Worm (Caenorhabditis elegans): ENCODE data around the gene sluh-7.
A peak's percentile ranks its signal among the peaks of the same experiment; 100 is the strongest.

The sluh-7 gene

DNA sequence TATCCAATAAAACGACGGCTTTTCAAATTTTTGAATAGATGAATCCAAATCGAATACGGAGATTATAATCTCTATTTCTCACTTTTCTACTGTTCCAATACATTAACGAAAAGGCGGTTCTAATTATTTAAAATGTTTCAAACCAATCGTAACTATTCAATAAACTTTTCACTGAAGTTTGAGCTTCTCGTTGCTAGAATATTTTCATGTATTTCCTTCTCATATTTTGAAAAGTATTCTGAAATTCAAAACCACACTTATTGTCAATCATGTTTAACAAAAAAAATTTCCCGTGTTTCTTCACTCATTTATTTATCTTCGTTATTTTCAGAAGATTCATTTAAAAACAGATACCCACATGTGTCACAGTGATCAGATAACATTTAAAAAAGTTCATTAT lies 47.2 kb upstream of the sluh-7 start, which contains the start of gene F15H10.8:
F15H10.8 (minus strand) TSS at position 101 of the 400 bp plus-strand sequence.
- TF ChIP-seq hlh-15 (tag; optimal IDR thresholded peaks at IDR 0.05) (no peak), F13H6.1 (tag; optimal IDR thresholded peaks at IDR 0.05) (no peak), madf-2 (tag; optimal IDR thresholded peaks at IDR 0.05) (no peak), ceh-2 (tag; optimal IDR thresholded peaks at IDR 0.05) (no peak), syd-9 (tag; optimal IDR thresholded peaks at IDR 0.05) (no peak), ceh-24 (tag; optimal IDR thresholded peaks at IDR 0.05) (no peak), T23F11.4 (GFP tag; optimal IDR thresholded peaks at IDR 0.05) (no peak), eyg-1 (tag; optimal IDR thresholded peaks at IDR 0.05) (no peak), ttx-3 (tag; optimal IDR thresholded peaks at IDR 0.05) (no peak), odd-2 (tag; optimal IDR thresholded peaks at IDR 0.05) (no peak), hlh-8 (tag; optimal IDR thresholded peaks at IDR 0.05) (no peak), fkh-10 (GFP tag; optimal IDR thresholded peaks at IDR 0.05) (no peak), gmeb-2 (tag; optimal IDR thresholded peaks at IDR 0.05) (no peak), che-1 (tag; optimal IDR thresholded peaks at IDR 0.05) (no peak), ceh-18 (tag; optimal IDR thresholded peaks at IDR 0.05) (no peak), sox-4 (tag; optimal IDR thresholded peaks at IDR 0.05) (no peak), ceh-9 (tag; optimal IDR thresholded peaks at IDR 0.05) (no peak)

DNA sequence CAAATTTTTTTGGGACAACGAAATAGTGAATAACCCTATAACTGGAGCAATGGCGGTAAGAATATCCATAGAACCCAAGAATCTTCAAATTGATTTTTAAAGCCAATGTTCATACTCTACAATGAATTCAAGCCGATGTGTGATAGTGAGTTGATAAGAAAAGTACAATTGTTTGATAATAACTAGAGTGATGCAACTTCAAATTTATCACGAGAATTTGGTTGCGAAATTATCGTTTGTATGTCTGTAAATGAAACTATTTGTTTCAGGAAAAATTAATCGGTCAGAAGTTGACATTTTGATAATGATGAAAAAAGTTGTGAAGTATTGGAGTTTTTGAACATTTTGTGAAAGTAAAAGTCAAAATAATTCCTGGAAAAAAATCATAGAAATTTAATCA lies 43.7 kb upstream of the sluh-7 start:
- no peak for TF ChIP-seq hlh-8 (tag; optimal IDR thresholded peaks at IDR 0.05)
- peak; percentile 77 for TF ChIP-seq elt-2 (tag; optimal IDR thresholded peaks at IDR 0.05)

DNA sequence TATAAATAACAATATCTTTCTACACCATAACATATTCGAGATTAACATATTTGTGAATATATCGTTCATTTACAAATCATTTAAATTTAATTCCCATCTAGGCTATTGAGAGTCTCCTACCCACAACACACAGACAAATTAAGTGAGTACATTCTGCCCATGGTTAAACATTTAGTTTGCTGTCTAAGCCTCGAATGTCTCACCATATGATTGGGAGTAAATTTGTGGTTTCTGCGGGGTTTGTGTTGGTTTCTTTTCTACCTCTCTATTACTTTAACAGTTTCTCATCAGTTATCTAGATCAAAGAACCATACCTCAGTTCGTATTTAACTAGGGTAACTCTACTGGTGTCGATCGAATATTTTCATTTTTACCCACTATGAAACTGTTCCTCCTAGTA lies 42.8 kb upstream of the sluh-7 start, which contains the start of gene ugt-2:
ugt-2 (plus strand) TSS at position 371 of the 400 bp plus-strand sequence.
- TF ChIP-seq hlh-30 (tag; optimal IDR thresholded peaks at IDR 0.05; ENCODE audit: insufficient read depth), result no peak
- TF ChIP-seq ceh-31 (tag; optimal IDR thresholded peaks at IDR 0.05), result no peak
- no peak for TF ChIP-seq fkh-10 (GFP tag; optimal IDR thresholded peaks at IDR 0.05)
- no peak for TF ChIP-seq odd-2 (tag; optimal IDR thresholded peaks at IDR 0.05)
- no peak for TF ChIP-seq ceh-19 (GFP tag; optimal IDR thresholded peaks at IDR 0.05)
- TF ChIP-seq sdc-2 (tag; optimal IDR thresholded peaks at IDR 0.05), result no peak
- no peak for TF ChIP-seq ceh-24 (tag; optimal IDR thresholded peaks at IDR 0.05)
- TF ChIP-seq syd-9 (tag; optimal IDR thresholded peaks at IDR 0.05), result no peak

DNA sequence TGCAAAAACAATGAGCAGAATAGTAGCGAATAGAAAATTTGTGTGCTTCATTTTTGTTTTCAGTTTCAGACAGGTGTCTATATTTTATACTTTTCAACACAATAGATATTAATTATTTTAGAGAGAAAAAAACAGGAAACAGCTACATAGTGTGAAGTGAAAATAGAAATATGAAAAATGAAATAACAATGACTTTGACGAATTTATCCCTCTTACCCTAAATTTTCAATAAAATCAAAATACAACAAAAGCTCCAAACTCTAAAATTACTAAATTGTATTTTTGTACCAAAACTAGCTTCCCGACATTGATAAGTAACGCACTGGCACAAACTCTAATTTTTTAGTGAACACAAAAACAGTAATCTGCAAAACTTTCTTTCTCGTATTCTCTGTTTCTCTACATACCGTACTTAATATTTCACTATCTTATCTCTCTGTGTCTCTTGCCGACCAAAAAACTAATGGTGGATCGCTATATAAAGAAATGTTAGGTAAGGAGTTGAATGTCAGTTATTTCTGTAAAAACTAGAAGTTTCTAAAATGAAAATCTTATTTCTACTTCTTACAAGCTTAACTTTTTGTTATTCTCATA lies 39.6 kb upstream of the sluh-7 start, which contains the start of the genes col-151 and ugt-1:
col-151 (minus strand) TSS at position 51 of the 594 bp plus-strand sequence.
ugt-1 (plus strand) TSS at position 491 of the 594 bp plus-strand sequence.
- TF ChIP-seq ceh-22 (tag; optimal IDR thresholded peaks at IDR 0.05) (no peak), F13H6.1 (tag; optimal IDR thresholded peaks at IDR 0.05) (no peak), nhr-11 (tag; optimal IDR thresholded peaks at IDR 0.05) (no peak), Y22D7AL.16 (tag; optimal IDR thresholded peaks at IDR 0.05) (no peak), ceh-48 (tag; optimal IDR thresholded peaks at IDR 0.05) (no peak), hlh-15 (tag; optimal IDR thresholded peaks at IDR 0.05) (no peak), rnt-1 (tag; optimal IDR thresholded peaks at IDR 0.05) (no peak), ceh-45 (GFP tag; IDR thresholded peaks at IDR 0.05) (no peak), lim-6 (tag; optimal IDR thresholded peaks at IDR 0.05) (no peak), unc-86 (tag; optimal IDR thresholded peaks at IDR 0.05) (no peak), C38D4.7 (GFP tag; optimal IDR thresholded peaks at IDR 0.05) (no peak), T23F11.4 (GFP tag; optimal IDR thresholded peaks at IDR 0.05) (no peak), eyg-1 (tag; optimal IDR thresholded peaks at IDR 0.05) (no peak), ceh-9 (tag; optimal IDR thresholded peaks at IDR 0.05) (no peak), sdc-2 (tag; optimal IDR thresholded peaks at IDR 0.05) (no peak), madf-2 (tag; optimal IDR thresholded peaks at IDR 0.05) (no peak), pros-1 (tag; optimal IDR thresholded peaks at IDR 0.05) (no peak)

DNA sequence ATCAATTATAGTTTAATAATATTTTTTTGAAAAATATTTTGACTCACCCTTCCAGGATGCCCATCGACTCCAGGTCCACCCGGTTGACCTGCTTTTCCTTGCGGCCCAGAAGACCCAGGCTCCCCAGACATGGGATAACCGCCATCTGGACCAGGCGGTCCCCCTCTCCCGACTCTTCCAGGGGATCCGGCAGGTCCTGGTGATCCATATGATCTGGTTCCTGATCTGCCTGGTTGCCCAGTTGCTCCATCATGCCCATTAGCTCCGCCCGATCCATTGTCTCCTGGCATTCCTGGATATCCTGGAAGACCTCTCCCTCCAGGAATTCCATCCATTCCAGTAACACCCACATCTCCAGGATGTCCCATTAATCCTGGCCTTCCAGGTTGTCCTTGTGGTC lies 38.1 kb upstream of the sluh-7 start:
- TF ChIP-seq nhr-232 (tag; optimal IDR thresholded peaks at IDR 0.05) (no peak), rnt-1 (tag; optimal IDR thresholded peaks at IDR 0.05) (no peak), pha-4 (tag; optimal IDR thresholded peaks at IDR 0.05) (no peak), mec-3 (tag; optimal IDR thresholded peaks at IDR 0.05; ENCODE audit: borderline replicate concordance) (no peak), hlh-6 (tag; optimal IDR thresholded peaks at IDR 0.05) (no peak), Y22D7AL.16 (tag; optimal IDR thresholded peaks at IDR 0.05) (no peak), tbx-7 (tag; optimal IDR thresholded peaks at IDR 0.05) (no peak), che-1 (tag; optimal IDR thresholded peaks at IDR 0.05) (no peak), hlh-15 (tag; optimal IDR thresholded peaks at IDR 0.05) (no peak), ttx-3 (tag; optimal IDR thresholded peaks at IDR 0.05) (no peak), unc-55 (GFP tag; optimal IDR thresholded peaks at IDR 0.05) (no peak), zip-5 (tag; optimal IDR thresholded peaks at IDR 0.05) (no peak), ref-2 (tag; optimal IDR thresholded peaks at IDR 0.05) (no peak), pqm-1 (tag; optimal IDR thresholded peaks at IDR 0.05) (no peak), pha-2 (tag; optimal IDR thresholded peaks at IDR 0.05) (no peak), C08G9.2 (tag; optimal IDR thresholded peaks at IDR 0.05) (no peak), ceh-22 (tag; optimal IDR thresholded peaks at IDR 0.05) (no peak), ceh-19 (GFP tag; optimal IDR thresholded peaks at IDR 0.05) (no peak)

Data from whole organism, late embryonic.